Worm (Caenorhabditis elegans) whole organism, L4 larva: ENCODE results near the gene Y67D8C.6.

Experiments
- F26F4.8 ChIP-seq: fragments of 200-800 bp; sonication (Bioruptor generic); conservative IDR thresholded peaks from 2 replicates; pipeline ENCODE4 v1.3.6; 2022; ENCODE audit warnings: missing genetic modification characterization, missing compliant biosample characterization
- hif-1 ChIP-seq, 2 experiments: sonication (generic microtip); optimal IDR thresholded peaks; 2 replicates each; lab custom pipeline; 2016 to 2017; ENCODE audit warnings: missing compliant biosample characterization in 2 of 2, missing genetic modification characterization in 2 of 2, missing genetic modification reagents in 2 of 2, missing genotype in 2 of 2, mild to moderate bottlenecking in 1 of 2
- pqm-1 ChIP-seq: sonication (generic microtip); optimal IDR thresholded peaks from 2 replicates; lab custom pipeline; 2017; ENCODE audit warnings: missing biosample characterization, missing genetic modification characterization

DNA sequence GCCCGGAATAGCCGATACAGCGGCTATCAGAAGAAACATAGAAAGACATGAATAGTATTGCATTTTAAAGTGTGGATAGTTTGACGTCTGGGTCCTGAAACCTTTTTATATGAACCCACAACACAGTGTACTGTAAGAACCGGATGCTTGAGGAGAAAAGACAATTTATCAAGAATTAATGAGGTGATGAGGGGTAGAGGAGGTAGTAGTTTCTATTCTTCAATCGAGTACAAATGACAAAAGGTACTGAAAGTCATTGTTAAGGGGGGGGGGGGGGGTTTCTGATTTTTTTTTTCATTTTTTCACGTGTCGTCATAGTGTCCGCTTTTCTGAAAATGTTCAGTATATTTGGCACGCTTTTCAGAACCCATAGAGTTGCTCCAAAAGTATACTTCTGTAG lies 3.6 kb upstream of the Y67D8C.6 start, which contains the start of gene Y67D8C.7:
- no peak for TF ChIP-seq F26F4.8 (GFP tag; lab: Robert Waterston, UW)
- no peak for TF ChIP-seq hif-1 (tag; optimal IDR thresholded peaks at IDR 0.05; lab: Kevin White, UChicago)
- TF ChIP-seq pqm-1 (tag; lab: Kevin White, UChicago) = no peak
